Fruit fly (Drosophila melanogaster) whole organism, embryonic: ENCODE measurements around the gene inaF-B.

Experiments
- ATbp ChIP-seq: fragments of 200-800 bp; sonication (Bioruptor generic); optimal IDR thresholded peaks from 2 replicates; lab custom pipeline; 2017; ENCODE audit warnings: missing biosample characterization, mild to moderate bottlenecking, missing genetic modification characterization, missing genetic modification reagents
- Aef1 ChIP-seq: fragments of 200-800 bp; sonication (Bioruptor generic); IDR thresholded peaks from 3 replicates; pipeline ENCODE4 v1.3.6; 2022; ENCODE audit warnings: missing biosample characterization, missing genetic modification characterization
- CG10209 ChIP-seq: fragments of 200-800 bp; sonication (Bioruptor generic); optimal IDR thresholded peaks from 3 replicates; lab custom pipeline; 2017; ENCODE audit warnings: missing biosample characterization, mild to moderate bottlenecking, missing genetic modification characterization, missing genetic modification reagents
- CG11398 ChIP-seq: fragments of 200-800 bp; sonication (Bioruptor generic); optimal IDR thresholded peaks from 2 replicates; lab custom pipeline; 2016; ENCODE audit warnings: missing biosample characterization, missing genetic modification characterization
- CG12236 ChIP-seq: fragments of 200-800 bp; sonication (Bioruptor generic); optimal IDR thresholded peaks from 2 replicates; lab custom pipeline; 2016; ENCODE audit warnings: missing biosample characterization, missing genetic modification characterization
- CG14860 ChIP-seq: fragments of 200-800 bp; sonication (Bioruptor generic); IDR thresholded peaks from 3 replicates; pipeline ENCODE4 v1.3.6; 2022; ENCODE audit warnings: missing biosample characterization, missing genetic modification characterization; ENCODE audit not compliant: partially characterized antibody
- CG14965 ChIP-seq: fragments of 200-800 bp; sonication (Bioruptor generic); optimal IDR thresholded peaks from 2 replicates; lab custom pipeline; 2016; ENCODE audit warnings: missing biosample characterization, missing genetic modification characterization, borderline replicate concordance
- CG15479 ChIP-seq: fragments of 200-800 bp; sonication (Bioruptor generic); optimal IDR thresholded peaks from 3 replicates; lab custom pipeline; 2019; ENCODE audit warnings: missing biosample characterization, mild to moderate bottlenecking, missing genetic modification characterization, moderate library complexity
- CG18619 ChIP-seq: fragments of 200-800 bp; sonication (Bioruptor generic); optimal IDR thresholded peaks from 3 replicates; lab custom pipeline; 2017; ENCODE audit warnings: missing biosample characterization, mild to moderate bottlenecking, missing genetic modification characterization
- CG3995 ChIP-seq: fragments of 200-800 bp; sonication (Bioruptor generic); optimal IDR thresholded peaks from 3 replicates; lab custom pipeline; 2016; ENCODE audit warnings: missing biosample characterization, missing genetic modification characterization
- CG4328 ChIP-seq: fragments of 200-800 bp; sonication (Bioruptor generic); optimal IDR thresholded peaks from 3 replicates; lab custom pipeline; 2017; ENCODE audit warnings: missing biosample characterization, missing genetic modification reagents, missing genetic modification characterization
- CG4360 ChIP-seq: fragments of 200-800 bp; sonication (Bioruptor generic); IDR thresholded peaks from 2 replicates; pipeline ENCODE4 v1.3.6; 2022; ENCODE audit warnings: missing biosample characterization, missing genetic modification characterization
- CG4854 ChIP-seq: fragments of 200-800 bp; sonication (Bioruptor generic); optimal IDR thresholded peaks from 2 replicates; lab custom pipeline; 2016; ENCODE audit warnings: missing biosample characterization, missing genetic modification characterization, inconsistent platforms
- CG8089 ChIP-seq: fragments of 200-800 bp; sonication (Bioruptor generic); optimal IDR thresholded peaks from 3 replicates; lab custom pipeline; 2016; ENCODE audit warnings: missing biosample characterization, missing genetic modification characterization
- CG9817 ChIP-seq: fragments of 200-800 bp; sonication (Bioruptor generic); optimal IDR thresholded peaks from 2 replicates; lab custom pipeline; 2018; ENCODE audit warnings: missing biosample characterization, mild to moderate bottlenecking, missing genetic modification characterization, moderate library complexity
- CG9932 ChIP-seq: fragments of 200-800 bp; sonication (Bioruptor generic); IDR thresholded peaks from 2 replicates; pipeline ENCODE4 v1.3.6; 2022; ENCODE audit warnings: missing biosample characterization, missing genetic modification characterization
- D19B ChIP-seq: fragments of 200-800 bp; sonication (Bioruptor generic); optimal IDR thresholded peaks from 2 replicates; lab custom pipeline; 2017; ENCODE audit warnings: missing biosample characterization, mild to moderate bottlenecking, missing genetic modification characterization
- Dll ChIP-seq: fragments of 200-800 bp; sonication (Bioruptor generic); IDR thresholded peaks from 4 replicates; pipeline ENCODE4 v1.3.6; 2022; ENCODE audit warnings: missing biosample characterization, missing genetic modification characterization; ENCODE audit not compliant: partially characterized antibody
- Hmr ChIP-seq: fragments of 200-800 bp; sonication (Bioruptor generic); optimal IDR thresholded peaks from 3 replicates; lab custom pipeline; 2017; ENCODE audit warnings: mild to moderate bottlenecking, missing biosample characterization, missing genetic modification reagents, missing genetic modification characterization
- Hr78 ChIP-seq, 2 experiments: fragments of 200-800 bp in 1 of 2; fragments of >200 bp in 1 of 2; sonication (Bioruptor generic) in 1 of 2; optimal IDR thresholded peaks; 2 replicates each; lab custom pipeline; 2017 to 2019; ENCODE audit warnings: missing biosample characterization in 2 of 2, missing genetic modification characterization in 2 of 2, mild to moderate bottlenecking in 1 of 2, moderate library complexity in 1 of 2
- Mad ChIP-seq: fragments of 200-800 bp; sonication (Bioruptor generic); optimal IDR thresholded peaks from 2 replicates; lab custom pipeline; 2016; ENCODE audit warnings: missing biosample characterization, missing genetic modification characterization
- Myb ChIP-seq: fragments of 200-800 bp; sonication (Bioruptor generic); optimal IDR thresholded peaks from 2 replicates; lab custom pipeline; 2016; ENCODE audit warnings: missing biosample characterization, missing genetic modification characterization
- NFAT ChIP-seq: fragments of 200-800 bp; sonication (Bioruptor generic); IDR thresholded peaks from 2 replicates; pipeline ENCODE4 v1.3.6; 2022; ENCODE audit warnings: missing biosample characterization, missing genetic modification characterization
- Neu2 ChIP-seq: fragments of 200-800 bp; sonication (Bioruptor generic); optimal IDR thresholded peaks from 3 replicates; lab custom pipeline; 2016; ENCODE audit warnings: missing biosample characterization, missing genetic modification characterization, borderline replicate concordance
- Side ChIP-seq: fragments of 200-800 bp; sonication (Bioruptor generic); optimal IDR thresholded peaks from 2 replicates; lab custom pipeline; 2016; ENCODE audit warnings: missing biosample characterization, missing genetic modification characterization
- Sry-β ChIP-seq: fragments of 200-800 bp; sonication (Bioruptor generic); optimal IDR thresholded peaks from 2 replicates; lab custom pipeline; 2018; ENCODE audit warnings: missing biosample characterization, mild to moderate bottlenecking, missing genetic modification characterization, moderate library complexity
- ab ChIP-seq: fragments of 200-800 bp; sonication (Bioruptor generic); optimal IDR thresholded peaks from 2 replicates; lab custom pipeline; 2016; ENCODE audit warnings: missing biosample characterization, missing genetic modification characterization
- abd-A ChIP-seq: fragments of 200-800 bp; sonication (Bioruptor generic); optimal IDR thresholded peaks from 3 replicates; lab custom pipeline; 2019; ENCODE audit warnings: missing biosample characterization, mild to moderate bottlenecking, missing genetic modification characterization, moderate library complexity
- ato ChIP-seq: fragments of 200-800 bp; sonication (Bioruptor generic); IDR thresholded peaks from 2 replicates; pipeline ENCODE4 v1.3.6; 2022; ENCODE audit warnings: missing biosample characterization, missing genetic modification characterization; ENCODE audit not compliant: partially characterized antibody
- btn ChIP-seq: fragments of 200-800 bp; sonication (Bioruptor generic); optimal IDR thresholded peaks from 2 replicates; lab custom pipeline; 2016; ENCODE audit warnings: missing biosample characterization, missing genetic modification characterization
- chif ChIP-seq, 2 experiments: fragments of 200-800 bp; sonication (Bioruptor generic); optimal IDR thresholded peaks; 3 replicates each; lab custom pipeline; 2016; ENCODE audit warnings: missing biosample characterization in 2 of 2, missing genetic modification characterization in 2 of 2
- dmrt99B ChIP-seq: fragments of 200-800 bp; sonication (Bioruptor generic); optimal IDR thresholded peaks from 2 replicates; lab custom pipeline; 2018; ENCODE audit warnings: missing biosample characterization, mild to moderate bottlenecking, missing genetic modification characterization, moderate library complexity
- fu2 ChIP-seq: fragments of 200-800 bp; sonication (Bioruptor generic); optimal IDR thresholded peaks from 2 replicates; lab custom pipeline; 2016; ENCODE audit warnings: missing biosample characterization, missing genetic modification characterization
- jigr1 ChIP-seq: fragments of 200-800 bp; sonication (Bioruptor generic); IDR thresholded peaks from 3 replicates; pipeline ENCODE4 v1.3.6; 2022; ENCODE audit warnings: missing biosample characterization, missing genetic modification characterization
- lab ChIP-seq: fragments of 200-800 bp; sonication (Bioruptor generic); optimal IDR thresholded peaks from 3 replicates; lab custom pipeline; 2017; ENCODE audit warnings: missing biosample characterization, missing genetic modification characterization, mild to moderate bottlenecking, moderate library complexity, missing genetic modification reagents
- lilli ChIP-seq: fragments of 200-800 bp; sonication (Bioruptor generic); optimal IDR thresholded peaks from 3 replicates; lab custom pipeline; 2016; ENCODE audit warnings: missing biosample characterization, missing genetic modification characterization
- nau ChIP-seq: fragments of 200-800 bp; sonication (Bioruptor generic); optimal IDR thresholded peaks from 3 replicates; lab custom pipeline; 2017; ENCODE audit warnings: missing biosample characterization, mild to moderate bottlenecking, missing genetic modification characterization, missing genetic modification reagents
- nmo ChIP-seq: fragments of 200-800 bp; sonication (Bioruptor generic); optimal IDR thresholded peaks from 2 replicates; lab custom pipeline; 2018; ENCODE audit warnings: missing biosample characterization, mild to moderate bottlenecking, missing genetic modification characterization, moderate library complexity
- odd ChIP-seq: fragments of 200-800 bp; sonication (Bioruptor generic); optimal IDR thresholded peaks from 2 replicates; lab custom pipeline; 2017; ENCODE audit warnings: missing biosample characterization, mild to moderate bottlenecking, missing genetic modification characterization
- pb ChIP-seq: fragments of 200-800 bp; sonication (Bioruptor generic); optimal IDR thresholded peaks from 3 replicates; lab custom pipeline; 2016; ENCODE audit warnings: missing biosample characterization, missing genetic modification characterization
- pnt ChIP-seq: fragments of 200-800 bp; sonication (Bioruptor generic); optimal IDR thresholded peaks from 3 replicates; lab custom pipeline; 2016; ENCODE audit warnings: missing biosample characterization, missing genetic modification characterization
- psq ChIP-seq: fragments of 200-800 bp; sonication (Bioruptor generic); optimal IDR thresholded peaks from 2 replicates; lab custom pipeline; 2017; ENCODE audit warnings: missing biosample characterization, missing genetic modification characterization
- ranshi ChIP-seq: fragments of 200-800 bp; sonication (Bioruptor generic); IDR thresholded peaks from 2 replicates; pipeline ENCODE4 v1.3.6; 2022; ENCODE audit warnings: missing biosample characterization, missing genetic modification characterization
- sqz ChIP-seq: fragments of 200-800 bp; sonication (Bioruptor generic); optimal IDR thresholded peaks from 3 replicates; lab custom pipeline; 2018; ENCODE audit warnings: missing biosample characterization, mild to moderate bottlenecking, missing genetic modification characterization
- stwl ChIP-seq: fragments of 200-800 bp; sonication (Bioruptor generic); optimal IDR thresholded peaks from 3 replicates; lab custom pipeline; 2018; ENCODE audit warnings: missing biosample characterization, mild to moderate bottlenecking, missing genetic modification characterization, moderate library complexity
- trem ChIP-seq: fragments of 200-800 bp; optimal IDR thresholded peaks from 3 replicates; lab custom pipeline; 2019; ENCODE audit warnings: missing biosample characterization, mild to moderate bottlenecking, missing genetic modification characterization, moderate library complexity
- tx ChIP-seq: fragments of 200-800 bp; sonication (Bioruptor generic); optimal IDR thresholded peaks from 2 replicates; lab custom pipeline; 2016; ENCODE audit warnings: missing biosample characterization, missing genetic modification characterization

inaF-B gene

DNA sequence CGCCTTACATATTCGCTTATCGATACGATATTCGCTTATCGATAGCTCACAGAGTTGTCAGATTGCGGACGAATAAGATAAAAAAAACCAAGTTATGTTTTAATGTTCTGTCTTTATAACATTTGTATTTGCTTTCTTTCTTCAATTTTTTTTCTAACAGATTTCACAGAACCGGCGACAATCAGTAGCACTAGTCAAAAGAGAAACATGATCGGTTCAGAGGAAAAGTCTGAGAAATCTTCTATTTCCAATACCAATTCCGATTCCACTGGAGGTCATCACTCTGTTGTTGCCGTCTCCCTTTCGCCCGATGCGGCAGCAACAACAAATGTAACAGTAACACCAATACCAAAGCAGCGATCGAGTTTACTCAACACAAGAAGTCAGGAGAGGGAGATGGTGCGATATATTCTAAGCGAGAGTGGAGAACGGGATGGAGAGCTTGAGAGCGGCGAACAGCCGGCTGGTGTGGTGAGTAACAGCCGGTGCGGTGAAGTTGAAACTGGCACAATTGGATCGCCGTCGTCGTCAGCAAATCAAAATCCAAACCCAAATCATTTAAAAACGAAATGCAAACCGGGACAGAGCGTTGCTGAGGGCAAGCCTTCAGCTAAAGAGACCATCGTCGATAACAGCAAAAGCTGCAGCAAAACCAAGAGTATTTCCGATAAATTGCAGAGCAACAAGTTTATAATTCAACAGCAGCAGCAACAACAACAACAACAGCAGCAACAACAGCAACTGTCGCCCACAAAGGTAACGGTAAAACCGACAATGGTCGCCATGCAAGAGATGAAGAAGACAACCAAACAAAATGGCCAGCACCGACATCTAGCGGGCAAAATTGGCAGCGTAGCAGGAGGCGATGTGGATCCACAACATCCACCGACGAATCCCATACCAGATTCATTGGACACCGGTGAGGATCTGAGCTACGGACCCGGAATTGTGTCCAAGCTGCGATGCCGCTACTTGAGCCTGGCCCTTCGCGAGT lies 50.7 kb downstream of the inaF-B start (continued):
- TF ChIP-seq ato (GFP tag; lab: Robert Waterston, UW) (no peak), CG4360 (GFP tag; lab: Robert Waterston, UW) (peak; percentile 71; the same call in 1 of the 2 replicates), CG4328 (GFP tag; lab: Kevin White, UChicago) (peak; percentile 70), jigr1 (no peak), Dll (GFP tag; lab: Robert Waterston, UW) (peak; percentile 73), Mad (GFP tag; lab: Kevin White, UChicago) (no peak), Neu2 (GFP tag; lab: Kevin White, UChicago) (no peak), pnt (GFP tag; lab: Kevin White, UChicago) (peak; percentile 59), CG4854 (GFP tag; lab: Kevin White, UChicago) (peak; percentile 38), NFAT (GFP tag; lab: Robert Waterston, UW) (peak; percentile 41; the same call in 1 of the 2 replicates), Aef1 (peak; percentile 88), CG14965 (GFP tag; lab: Kevin White, UChicago) (no peak), CG10209 (GFP tag; lab: Kevin White, UChicago) (peak; percentile 36), sqz (GFP tag; lab: Kevin White, UChicago) (peak; percentile 19), psq (GFP tag; lab: Kevin White, UChicago) (peak; percentile 16), Side (GFP tag; lab: Kevin White, UChicago) (peak; percentile 70), pb (GFP tag; lab: Kevin White, UChicago) (peak; percentile 31), nmo (GFP tag; lab: Kevin White, UChicago) (peak; percentile 67), chif (GFP tag; optimal IDR thresholded peaks at IDR 0.05; lab: Kevin White, UChicago) (peak; percentile 41 to 56), trem (tag; lab: Kevin White, UChicago) (peak; percentile 38), lab (GFP tag; lab: Kevin White, UChicago) (peak; percentile 80), CG3995 (GFP tag; lab: Kevin White, UChicago) (peak; percentile 49), ATbp (GFP tag; lab: Kevin White, UChicago) (no peak), CG14860 (GFP tag; lab: Robert Waterston, UW) (no peak), stwl (tag; lab: Kevin White, UChicago) (peak; percentile 19), D19B (GFP tag; lab: Kevin White, UChicago) (peak; percentile 59), odd (peak; percentile 63), Myb (GFP tag; lab: Kevin White, UChicago) (peak; percentile 62), CG11398 (GFP tag; lab: Kevin White, UChicago) (peak; percentile 18), tx (GFP tag; lab: Kevin White, UChicago) (peak; percentile 71), ranshi (GFP tag; lab: Robert Waterston, UW) (peak; percentile 40; the same call in 1 of the 2 replicates), CG9932 (GFP tag; lab: Robert Waterston, UW) (peak; percentile 75), CG15479 (no peak), Hmr (GFP tag; lab: Kevin White, UChicago) (peak; percentile 70), Hr78 (GFP tag; optimal IDR thresholded peaks at IDR 0.05; lab: Kevin White, UChicago) (peak in 1 of 2 experiments; percentile 99), fu2 (peak; percentile 75), Sry-β (GFP tag; lab: Kevin White, UChicago) (peak; percentile 77), CG9817 (tag; lab: Kevin White, UChicago) (peak; percentile 78), nau (GFP tag; lab: Kevin White, UChicago) (peak; percentile 55), CG18619 (GFP tag; lab: Kevin White, UChicago) (peak; percentile 41), dmrt99B (tag; lab: Kevin White, UChicago) (peak; percentile 71), lilli (peak; percentile 81), CG12236 (peak; percentile 34), ab (GFP tag; lab: Kevin White, UChicago) (no peak), CG8089 (peak; percentile 6), abd-A (tag; lab: Kevin White, UChicago) (peak; percentile 31), btn (GFP tag; lab: Kevin White, UChicago) (no peak)
